Fruit fly (Drosophila melanogaster) whole organism, embryonic: ENCODE results near the gene Acp76A.

Experiments used
- Ada2b ChIP-seq: fragments of 200-800 bp; sonication (Bioruptor generic); IDR thresholded peaks from 2 replicates; pipeline ENCODE4 v1.3.6; 2022; ENCODE audit warnings: missing biosample characterization, missing genetic modification characterization
- Adf1 ChIP-seq: fragments of 200-800 bp; sonication (Bioruptor generic); IDR thresholded peaks from 2 replicates; pipeline ENCODE4 v1.3.6; 2022; ENCODE audit warnings: missing biosample characterization, missing genetic modification characterization
- Aef1 ChIP-seq: fragments of 200-800 bp; sonication (Bioruptor generic); IDR thresholded peaks from 3 replicates; pipeline ENCODE4 v1.3.6; 2022; ENCODE audit warnings: missing biosample characterization, missing genetic modification characterization
- Bdp1 ChIP-seq: fragments of 200-800 bp; sonication (Bioruptor generic); optimal IDR thresholded peaks from 3 replicates; lab custom pipeline; 2016; ENCODE audit warnings: missing biosample characterization, missing genetic modification characterization
- CG10209 ChIP-seq: fragments of 200-800 bp; sonication (Bioruptor generic); optimal IDR thresholded peaks from 3 replicates; lab custom pipeline; 2017; ENCODE audit warnings: missing biosample characterization, mild to moderate bottlenecking, missing genetic modification characterization, missing genetic modification reagents
- CG11398 ChIP-seq: fragments of 200-800 bp; sonication (Bioruptor generic); optimal IDR thresholded peaks from 2 replicates; lab custom pipeline; 2016; ENCODE audit warnings: missing biosample characterization, missing genetic modification characterization
- CG12391 ChIP-seq: fragments of 200-800 bp; sonication (Bioruptor generic); optimal IDR thresholded peaks from 3 replicates; lab custom pipeline; 2018; ENCODE audit warnings: missing biosample characterization, mild to moderate bottlenecking, missing genetic modification characterization, moderate library complexity
- CG17612 ChIP-seq: fragments of 200-800 bp; sonication (Bioruptor generic); IDR thresholded peaks from 2 replicates; pipeline ENCODE4 v1.3.6; 2022; ENCODE audit warnings: missing biosample characterization, missing genetic modification characterization
- CG17802 ChIP-seq: fragments of 200-800 bp; sonication (Bioruptor generic); optimal IDR thresholded peaks from 2 replicates; lab custom pipeline; 2018; ENCODE audit warnings: missing biosample characterization, mild to moderate bottlenecking, missing genetic modification characterization, moderate library complexity
- CG30431 ChIP-seq: fragments of 200-800 bp; sonication (Bioruptor generic); optimal IDR thresholded peaks from 2 replicates; lab custom pipeline; 2017; ENCODE audit warnings: missing biosample characterization, missing genetic modification characterization
- CG3065 ChIP-seq: fragments of 200-800 bp; sonication (Bioruptor generic); optimal IDR thresholded peaks from 2 replicates; lab custom pipeline; 2016; ENCODE audit warnings: missing biosample characterization, missing genetic modification characterization
- CG4360 ChIP-seq: fragments of 200-800 bp; sonication (Bioruptor generic); IDR thresholded peaks from 2 replicates; pipeline ENCODE4 v1.3.6; 2022; ENCODE audit warnings: missing biosample characterization, missing genetic modification characterization
- CG4424 ChIP-seq: fragments of 200-800 bp; sonication (Bioruptor generic); optimal IDR thresholded peaks from 3 replicates; lab custom pipeline; 2016; ENCODE audit warnings: missing biosample characterization, missing genetic modification characterization
- CG4820 ChIP-seq: fragments of 200-800 bp; sonication (Bioruptor generic); optimal IDR thresholded peaks from 3 replicates; lab custom pipeline; 2016; ENCODE audit warnings: missing biosample characterization, missing genetic modification characterization
- CG8359 ChIP-seq: fragments of 200-800 bp; sonication (Bioruptor generic); optimal IDR thresholded peaks from 2 replicates; lab custom pipeline; 2017; ENCODE audit warnings: missing biosample characterization, mild to moderate bottlenecking, missing genetic modification characterization, borderline replicate concordance
- CG8924 ChIP-seq: fragments of 200-800 bp; optimal IDR thresholded peaks from 3 replicates; lab custom pipeline; 2019; ENCODE audit warnings: missing biosample characterization, mild to moderate bottlenecking, missing genetic modification characterization, moderate library complexity
- CkIIα-i1 ChIP-seq: fragments of 200-800 bp; sonication (Bioruptor generic); IDR thresholded peaks from 2 replicates; pipeline ENCODE4 v1.3.6; 2022; ENCODE audit warnings: missing biosample characterization, missing genetic modification characterization
- Deaf1 ChIP-seq: fragments of 200-800 bp; optimal IDR thresholded peaks from 3 replicates; lab custom pipeline; 2019; ENCODE audit warnings: missing biosample characterization, mild to moderate bottlenecking, missing genetic modification characterization, moderate library complexity
- Dll ChIP-seq: fragments of 200-800 bp; sonication (Bioruptor generic); IDR thresholded peaks from 4 replicates; pipeline ENCODE4 v1.3.6; 2022; ENCODE audit warnings: missing biosample characterization, missing genetic modification characterization; ENCODE audit not compliant: partially characterized antibody
- Fer1 ChIP-seq: fragments of 200-800 bp; sonication (Bioruptor generic); optimal IDR thresholded peaks from 2 replicates; lab custom pipeline; 2017; ENCODE audit warnings: missing biosample characterization, mild to moderate bottlenecking, missing genetic modification characterization
- GATAe ChIP-seq: fragments of 200-800 bp; sonication (Bioruptor generic); conservative IDR thresholded peaks from 2 replicates; pipeline ENCODE4 v1.3.6; 2022; ENCODE audit warnings: missing biosample characterization, missing genetic modification characterization
- HLH4C ChIP-seq: fragments of 200-800 bp; sonication (Bioruptor generic); IDR thresholded peaks from 3 replicates; pipeline ENCODE4 v1.3.6; 2022; ENCODE audit warnings: missing biosample characterization, missing genetic modification characterization; ENCODE audit not compliant: partially characterized antibody
- NC2α ChIP-seq: fragments of 200-800 bp; sonication (Bioruptor generic); optimal IDR thresholded peaks from 2 replicates; lab custom pipeline; 2016; ENCODE audit warnings: missing biosample characterization, missing genetic modification characterization
- Pdp1 ChIP-seq, 2 experiments: fragments of 200-800 bp; sonication (Bioruptor generic); optimal IDR thresholded peaks; 3 replicates each; lab custom pipeline; 2016; ENCODE audit warnings: missing biosample characterization in 2 of 2, missing genetic modification characterization in 2 of 2, mild to moderate bottlenecking in 1 of 2, moderate library complexity in 1 of 2
- Rfx ChIP-seq: fragments of 200-800 bp; sonication (Bioruptor generic); IDR thresholded peaks from 2 replicates; pipeline ENCODE4 v1.3.6; 2022; ENCODE audit warnings: missing biosample characterization, missing genetic modification characterization
- Sry-δ ChIP-seq: fragments of 200-800 bp; sonication (Bioruptor generic); optimal IDR thresholded peaks from 2 replicates; lab custom pipeline; 2016; ENCODE audit warnings: missing biosample characterization, missing genetic modification characterization
- Taf1 ChIP-seq: fragments of 200-800 bp; sonication (Bioruptor generic); IDR thresholded peaks from 2 replicates; pipeline ENCODE4 v1.3.6; 2022; ENCODE audit warnings: missing biosample characterization, missing genetic modification characterization
- bab2 ChIP-seq: fragments of 200-800 bp; sonication (Bioruptor generic); optimal IDR thresholded peaks from 2 replicates; lab custom pipeline; 2016; ENCODE audit warnings: missing biosample characterization, missing genetic modification characterization
- bbx ChIP-seq: fragments of 200-800 bp; sonication (Bioruptor generic); IDR thresholded peaks from 2 replicates; pipeline ENCODE4 v1.3.6; 2022; ENCODE audit warnings: missing biosample characterization, missing genetic modification characterization; ENCODE audit not compliant: partially characterized antibody
- crc ChIP-seq: fragments of 200-800 bp; sonication (Bioruptor generic); optimal IDR thresholded peaks from 2 replicates; lab custom pipeline; 2016; ENCODE audit warnings: missing biosample characterization, missing genetic modification characterization
- grau ChIP-seq: fragments of 200-800 bp; optimal IDR thresholded peaks from 3 replicates; lab custom pipeline; 2019; ENCODE audit warnings: missing biosample characterization, mild to moderate bottlenecking, missing genetic modification characterization, moderate library complexity
- grn ChIP-seq: fragments of 200-800 bp; sonication (Bioruptor generic); optimal IDR thresholded peaks from 3 replicates; lab custom pipeline; 2017; ENCODE audit warnings: missing biosample characterization, missing genetic modification characterization
- ham ChIP-seq: fragments of 200-800 bp; sonication (Bioruptor generic); IDR thresholded peaks from 2 replicates; pipeline ENCODE4 v1.3.6; 2022; ENCODE audit warnings: missing biosample characterization, missing genetic modification characterization
- hb ChIP-seq: fragments of 200-800 bp; sonication (Bioruptor generic); IDR thresholded peaks from 3 replicates; pipeline ENCODE4 v1.3.6; 2022; ENCODE audit warnings: missing biosample characterization, missing genetic modification characterization; ENCODE audit not compliant: partially characterized antibody
- hbn ChIP-seq: fragments of 200-800 bp; sonication (Bioruptor generic); IDR thresholded peaks from 2 replicates; pipeline ENCODE4 v1.3.6; 2022; ENCODE audit warnings: missing biosample characterization, missing genetic modification characterization; ENCODE audit not compliant: partially characterized antibody
- insv ChIP-seq, 2 experiments: fragments of 200-800 bp; sonication (Bioruptor generic); optimal IDR thresholded peaks; 3 replicates each; lab custom pipeline; 2016 to 2018; ENCODE audit warnings: missing biosample characterization in 2 of 2, missing genetic modification characterization in 2 of 2
- klu ChIP-seq: fragments of 200-800 bp; sonication (Bioruptor generic); IDR thresholded peaks from 2 replicates; pipeline ENCODE4 v1.3.6; 2022; ENCODE audit warnings: missing biosample characterization, missing genetic modification characterization
- kni ChIP-seq: fragments of 200-800 bp; sonication (Bioruptor generic); optimal IDR thresholded peaks from 3 replicates; lab custom pipeline; 2017; ENCODE audit warnings: mild to moderate bottlenecking, missing biosample characterization, missing genetic modification reagents, missing genetic modification characterization
- lmd ChIP-seq: fragments of 200-800 bp; sonication (Bioruptor generic); IDR thresholded peaks from 2 replicates; pipeline ENCODE4 v1.3.6; 2022; ENCODE audit warnings: missing biosample characterization, missing genetic modification characterization
- otp ChIP-seq: fragments of 200-800 bp; sonication (Bioruptor generic); IDR thresholded peaks from 3 replicates; pipeline ENCODE4, ENCODE4 v1.3.6; 2022; ENCODE audit warnings: missing biosample characterization, missing genetic modification characterization
- pnt ChIP-seq: fragments of 200-800 bp; sonication (Bioruptor generic); optimal IDR thresholded peaks from 3 replicates; lab custom pipeline; 2016; ENCODE audit warnings: missing biosample characterization, missing genetic modification characterization
- pzg ChIP-seq: fragments of 200-800 bp; sonication (Bioruptor generic); optimal IDR thresholded peaks from 3 replicates; lab custom pipeline; 2018; ENCODE audit warnings: missing biosample characterization, mild to moderate bottlenecking, missing genetic modification characterization, moderate library complexity
- sc ChIP-seq, 3 experiments: fragments of >200 bp in 2 of 3; fragments of 200-800 bp in 1 of 3; sonication (Bioruptor generic) in 1 of 3; optimal IDR thresholded peaks; 2 replicates in 2 of 3; 3 replicates in 1 of 3; lab custom pipeline; 2017; ENCODE audit warnings: mild to moderate bottlenecking in 1 of 3, missing biosample characterization in 1 of 3, missing genetic modification characterization in 1 of 3, missing genetic modification reagents in 1 of 3
- sens-2 ChIP-seq: fragments of 200-800 bp; sonication (Bioruptor generic); IDR thresholded peaks from 2 replicates; pipeline ENCODE4 v1.3.6; 2022; ENCODE audit warnings: missing biosample characterization, missing genetic modification characterization
- slp2 ChIP-seq: fragments of 200-800 bp; sonication (Bioruptor generic); optimal IDR thresholded peaks from 2 replicates; lab custom pipeline; 2016; ENCODE audit warnings: missing biosample characterization, missing genetic modification characterization
- tll ChIP-seq, 2 experiments: fragments of 200-800 bp in 1 of 2; fragments of >200 bp in 1 of 2; sonication (Bioruptor generic) in 1 of 2; optimal IDR thresholded peaks; 2 replicates each; lab custom pipeline; 2017 to 2019; ENCODE audit warnings: missing biosample characterization in 2 of 2, missing genetic modification characterization in 2 of 2, mild to moderate bottlenecking in 1 of 2, moderate library complexity in 1 of 2
- tna ChIP-seq: fragments of 200-800 bp; sonication (Bioruptor generic); IDR thresholded peaks from 2 replicates; pipeline ENCODE4 v1.3.6; 2022; ENCODE audit warnings: missing biosample characterization, missing genetic modification characterization; ENCODE audit not compliant: partially characterized antibody
- yki ChIP-seq: fragments of >200 bp; optimal IDR thresholded peaks from 3 replicates; lab custom pipeline; 2018

Acp76A gene

dm6 chr3L:19086364-19087200, 34.8 kb upstream of the Acp76A start, which contains the start of gene Mkp3 (continued):
- TF ChIP-seq CG4820 (GFP tag; lab: Kevin White, UChicago) (peak; percentile 63), pzg (GFP tag; lab: Kevin White, UChicago) (peak; percentile 6), tll (GFP tag; optimal IDR thresholded peaks at IDR 0.05; lab: Kevin White, UChicago) (no peak), yki (peak; percentile 31), HLH4C (GFP tag; lab: Robert Waterston, UW) (no peak), CG8359 (GFP tag; lab: Kevin White, UChicago) (peak; percentile 49), crc (GFP tag; lab: Kevin White, UChicago) (no peak), bab2 (GFP tag; lab: Kevin White, UChicago) (no peak), CG4360 (GFP tag; lab: Robert Waterston, UW) (peak; percentile 42), sens-2 (GFP tag; lab: Robert Waterston, UW) (no peak), tna (GFP tag; lab: Robert Waterston, UW) (no peak; the same call in 1 of the 2 replicates), pnt (GFP tag; lab: Kevin White, UChicago) (no peak), grn (no peak), Ada2b (GFP tag; lab: Robert Waterston, UW) (peak; percentile 87), CG8924 (tag; lab: Kevin White, UChicago) (peak; percentile 91), Bdp1 (GFP tag; lab: Kevin White, UChicago) (no peak), hb (GFP tag; lab: Robert Waterston, UW) (no peak), CG12391 (tag; lab: Kevin White, UChicago) (peak; percentile 91), CkIIα-i1 (GFP tag; lab: Robert Waterston, UW) (peak; percentile 52; the same call in 1 of the 2 replicates), Aef1 (GFP tag; lab: Robert Waterston, UW) (peak; percentile 89), Sry-δ (no peak), Dll (GFP tag; lab: Robert Waterston, UW) (no peak), NC2α (GFP tag; lab: Kevin White, UChicago) (no peak), hbn (GFP tag; lab: Robert Waterston, UW) (no peak), Deaf1 (tag; lab: Kevin White, UChicago) (peak; percentile 63), CG10209 (peak; percentile 87), insv (GFP tag; optimal IDR thresholded peaks at IDR 0.05; lab: Kevin White, UChicago) (peak in 1 of 2 experiments; percentile 41), klu (GFP tag; lab: Robert Waterston, UW) (no peak; the same call in none of the 2 replicates), Fer1 (GFP tag; lab: Kevin White, UChicago) (peak; percentile 97), Adf1 (GFP tag; lab: Robert Waterston, UW) (peak; percentile 72), CG17612 (peak; percentile 65), grau (tag; lab: Kevin White, UChicago) (peak; percentile 93), CG11398 (GFP tag; lab: Kevin White, UChicago) (no peak), ham (peak; percentile 41), bbx (0 out of 2 replicates have a peak, but pooled peaks have one; percentile 52), otp (peak; percentile 47; the same call in 1 of the 3 replicates), CG30431 (GFP tag; lab: Kevin White, UChicago) (peak; percentile 44), Rfx (GFP tag; lab: Robert Waterston, UW) (peak; percentile 92), Taf1 (GFP tag; lab: Robert Waterston, UW) (peak; percentile 79), slp2 (GFP tag; lab: Kevin White, UChicago) (no peak), Pdp1 (GFP tag; optimal IDR thresholded peaks at IDR 0.05; lab: Kevin White, UChicago) (peak in 1 of 2 experiments; percentile 29), CG17802 (tag; lab: Kevin White, UChicago) (no peak), CG3065 (GFP tag; lab: Kevin White, UChicago) (peak; percentile 17), kni (no peak), sc (optimal IDR thresholded peaks at IDR 0.05; lab: Kevin White, UChicago) (no peak), sc (GFP tag; optimal IDR thresholded peaks at IDR 0.05; lab: Kevin White, UChicago) (peak; percentile 65), GATAe (GFP tag; lab: Robert Waterston, UW) (peak; percentile 55), CG4424 (peak; percentile 78), lmd (GFP tag; lab: Robert Waterston, UW) (peak; percentile 89)
